Fruit fly (Drosophila melanogaster): Measurements from ENCODE around the gene Trs33.

Gene Trs33

dm6 chr3R:15319912-15320746, 30.7 kb downstream of the Trs33 start, which contains the start of the genes CG6276 and CG44040 (continued):
- TF ChIP-seq Max (GFP tag; optimal IDR thresholded peaks at IDR 0.05) (peak; percentile 11), gem (tag; optimal IDR thresholded peaks at IDR 0.05) (peak; percentile 64), row (GFP tag; IDR thresholded peaks at IDR 0.05) (peak; percentile 73), CG14860 (GFP tag; IDR thresholded peaks at IDR 0.05; ENCODE audit: partially characterized antibody) (no peak), CG3726 (GFP tag; IDR thresholded peaks at IDR 0.05) (no peak), Elba2 (GFP tag; optimal IDR thresholded peaks at IDR 0.05) (no peak), inv (GFP tag; IDR thresholded peaks at IDR 0.05; ENCODE audit: partially characterized antibody) (no peak), ase (GFP tag; IDR thresholded peaks at IDR 0.05) (peak; percentile 10; the same call in 1 of the 3 replicates), CG31365 (tag; optimal IDR thresholded peaks at IDR 0.05) (peak; percentile 17), CG1647 (GFP tag; optimal IDR thresholded peaks at IDR 0.05) (no peak), gcm (GFP tag; optimal IDR thresholded peaks at IDR 0.05) (peak; percentile 40), NK7.1 (GFP tag; optimal IDR thresholded peaks at IDR 0.05) (no peak), CG12769 (tag; optimal IDR thresholded peaks at IDR 0.05) (peak; percentile 71), CG4730 (GFP tag; IDR thresholded peaks at IDR 0.05) (no peak), nom (GFP tag; optimal IDR thresholded peaks at IDR 0.05) (peak; percentile 15), tll (GFP tag; optimal IDR thresholded peaks at IDR 0.05) (no peak), nmo (GFP tag; optimal IDR thresholded peaks at IDR 0.05) (peak; percentile 34), Hr78 (GFP tag; optimal IDR thresholded peaks at IDR 0.05) (no peak), shn (GFP tag; optimal IDR thresholded peaks at IDR 0.05) (no peak), Stat92E (GFP tag; optimal IDR thresholded peaks at IDR 0.05) (no peak), CG1024 (GFP tag; IDR thresholded peaks at IDR 0.05) (no peak), CG4854 (GFP tag; optimal IDR thresholded peaks at IDR 0.05) (peak; percentile 25), CG3838 (GFP tag; optimal IDR thresholded peaks at IDR 0.05) (no peak), Sry-β (GFP tag; optimal IDR thresholded peaks at IDR 0.05) (no peak), Ravus (GFP tag; IDR thresholded peaks at IDR 0.05) (no peak), sisA (GFP tag; IDR thresholded peaks at IDR 0.05) (no peak), bigmax (GFP tag; optimal IDR thresholded peaks at IDR 0.05) (no peak), CG6791 (GFP tag; IDR thresholded peaks at IDR 0.05; ENCODE audit: partially characterized antibody) (no peak), CG9932 (GFP tag; IDR thresholded peaks at IDR 0.05) (peak; percentile 57), Atf3 (GFP tag; optimal IDR thresholded peaks at IDR 0.05) (no peak), vnd (GFP tag; IDR thresholded peaks at IDR 0.05; ENCODE audit: partially characterized antibody) (no peak), gce (GFP tag; IDR thresholded peaks at IDR 0.05) (no peak), CG11723 (GFP tag; optimal IDR thresholded peaks at IDR 0.05) (peak; percentile 22), pita (GFP tag; optimal IDR thresholded peaks at IDR 0.05) (no peak), cg (GFP tag; optimal IDR thresholded peaks at IDR 0.05) (no peak), pho (GFP tag; optimal IDR thresholded peaks at IDR 0.05) (peak; percentile 69), HLHmδ (GFP tag; optimal IDR thresholded peaks at IDR 0.05) (no peak), fd64A (GFP tag; optimal IDR thresholded peaks at IDR 0.05) (peak; percentile 39), Usf (GFP tag; optimal IDR thresholded peaks at IDR 0.05) (peak; percentile 11), fd3F (GFP tag; optimal IDR thresholded peaks at IDR 0.05) (peak; percentile 5), CG2199 (GFP tag; IDR thresholded peaks at IDR 0.05) (no peak), ac (GFP tag; optimal IDR thresholded peaks at IDR 0.05) (no peak), Bdp1 (GFP tag; optimal IDR thresholded peaks at IDR 0.05) (no peak), Jarid2 (GFP tag; optimal IDR thresholded peaks at IDR 0.05) (no peak), Xrp1 (GFP tag; IDR thresholded peaks at IDR 0.05) (peak; percentile 52; the same call in 1 of the 2 replicates), fu2 (GFP tag; optimal IDR thresholded peaks at IDR 0.05) (no peak), CG11398 (GFP tag; optimal IDR thresholded peaks at IDR 0.05) (peak; percentile 31), grn (GFP tag; optimal IDR thresholded peaks at IDR 0.05) (no peak)

Measured in whole organism, embryonic.